Worm (Caenorhabditis elegans): ENCODE results near the gene mbk-1.

DNA sequence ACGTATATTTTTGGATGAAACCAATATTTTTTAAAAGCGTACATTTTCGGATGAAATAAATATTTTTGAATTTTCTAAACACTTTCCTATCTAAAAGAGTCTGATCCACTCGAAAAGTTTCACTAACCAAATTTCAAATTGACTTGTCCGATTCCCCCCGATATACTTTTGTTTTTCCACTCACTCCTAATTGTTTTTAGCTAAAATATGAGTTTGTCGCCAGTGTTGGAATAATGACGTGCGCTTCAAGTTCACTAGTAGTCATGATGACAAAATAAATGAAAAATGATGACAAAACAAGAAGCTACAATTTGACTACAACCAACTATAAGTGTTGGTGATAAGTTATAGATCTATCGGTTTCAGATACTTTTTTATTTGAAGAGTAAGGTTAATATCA lies 15.5 kb downstream of the mbk-1 start:
- no peak for TF ChIP-seq snpc-4 (tag; optimal IDR thresholded peaks at IDR 0.05)
- TF ChIP-seq elt-1 (tag; optimal IDR thresholded peaks at IDR 0.05; ENCODE audit: borderline replicate concordance, insufficient read depth) = no peak
- no peak for TF ChIP-seq elt-3 (tag; optimal IDR thresholded peaks at IDR 0.05)
- no peak for TF ChIP-seq blmp-1 (tag; optimal IDR thresholded peaks at IDR 0.05)
- no peak for TF ChIP-seq lin-13 (tag; optimal IDR thresholded peaks at IDR 0.05)
- no peak for TF ChIP-seq mep-1 (tag; optimal IDR thresholded peaks at IDR 0.05)
